Worm (Caenorhabditis elegans) whole organism, L1 larva: Measurements from ENCODE around the gene gld-3.

Source experiments
- ceh-90 ChIP-seq: sonication (generic microtip); optimal IDR thresholded peaks from 2 replicates; lab custom pipeline; 2016; ENCODE audit warnings: missing genetic modification characterization, missing compliant biosample characterization
- elt-3 ChIP-seq, 6 experiments: fragments of 150-350 bp in 1 of 6; sonication (generic microtip); optimal IDR thresholded peaks; 2 replicates each; lab custom pipeline; 2017 to 2018; ENCODE audit warnings: missing biosample characterization in 6 of 6, missing genetic modification characterization in 6 of 6, inconsistent platforms in 1 of 6
- fkh-8 ChIP-seq: sonication (generic microtip); optimal IDR thresholded peaks from 2 replicates; lab custom pipeline; 2016; ENCODE audit warnings: mild to moderate bottlenecking, missing genetic modification characterization, missing compliant biosample characterization
- grh-1 ChIP-seq: fragments of 200-800 bp; sonication (Bioruptor generic); IDR thresholded peaks from 2 replicates; pipeline ENCODE4 v1.3.6; 2022; ENCODE audit warnings: missing genetic modification reagents, missing genetic modification characterization, missing compliant biosample characterization
- irx-1 ChIP-seq: sonication (generic microtip); optimal IDR thresholded peaks from 2 replicates; lab custom pipeline; 2016; ENCODE audit warnings: missing genetic modification characterization, missing compliant biosample characterization
- lir-3 ChIP-seq: sonication (generic microtip); optimal IDR thresholded peaks from 2 replicates; lab custom pipeline; 2016; ENCODE audit warnings: mild to moderate bottlenecking, missing genetic modification characterization, moderate library complexity, missing compliant biosample characterization; ENCODE audit not compliant: poor library complexity
- nhr-19 ChIP-seq: fragments of 200-800 bp; sonication (Bioruptor generic); conservative IDR thresholded peaks from 2 replicates; pipeline ENCODE4 v1.3.6; 2022; ENCODE audit warnings: missing genetic modification characterization, missing compliant biosample characterization
- nhr-20 ChIP-seq: sonication (generic microtip); optimal IDR thresholded peaks from 2 replicates; lab custom pipeline; 2016; ENCODE audit warnings: mild to moderate bottlenecking, missing genetic modification characterization, missing compliant biosample characterization
- pqm-1 ChIP-seq: sonication (generic microtip); optimal IDR thresholded peaks from 3 replicates; lab custom pipeline; 2017; ENCODE audit warnings: missing biosample characterization, missing genetic modification characterization
- tbx-2 ChIP-seq: sonication (generic microtip); optimal IDR thresholded peaks from 2 replicates; lab custom pipeline; 2016; ENCODE audit warnings: missing genetic modification characterization, missing compliant biosample characterization
- unc-98 ChIP-seq: fragments of 200-800 bp; sonication (Bioruptor generic); IDR thresholded peaks from 2 replicates; pipeline ENCODE4 v1.3.6; 2022; ENCODE audit warnings: missing genetic modification characterization, missing compliant biosample characterization
- zip-4 ChIP-seq: fragments of 200-800 bp; sonication (Bioruptor generic); optimal IDR thresholded peaks from 2 replicates; lab custom pipeline; 2018; ENCODE audit warnings: mild to moderate bottlenecking, missing genetic modification characterization, moderate library complexity, missing compliant biosample characterization

Gene gld-3

DNA sequence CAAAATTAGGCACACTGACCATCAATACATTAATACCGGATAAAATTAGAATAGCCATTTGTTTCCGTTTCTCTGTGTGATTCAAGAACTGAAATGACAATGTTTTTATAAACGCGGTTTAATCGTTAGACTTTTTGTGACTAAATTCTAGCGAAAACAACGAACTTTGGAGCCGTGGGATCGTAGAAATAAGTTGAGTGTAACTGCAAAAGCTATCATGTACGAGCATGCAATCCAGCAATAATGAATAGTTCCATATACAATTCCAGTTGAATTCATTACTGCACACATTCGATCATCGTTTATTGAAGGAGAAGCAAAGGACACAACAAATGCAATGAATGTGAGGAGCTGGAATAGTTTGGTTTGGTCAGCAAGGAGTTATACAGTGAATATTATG lies 53.7 kb downstream of the gld-3 start:
- no peak for TF ChIP-seq ceh-90 (tag; lab: Kevin White, UChicago)
- TF ChIP-seq nhr-19: no peak
- TF ChIP-seq grh-1 (GFP tag; lab: Robert Waterston, UW): no peak
- no peak for TF ChIP-seq pqm-1 (tag; lab: Kevin White, UChicago)
- TF ChIP-seq elt-3 (tag; optimal IDR thresholded peaks at IDR 0.05; lab: Kevin White, UChicago): no peak
- no peak for TF ChIP-seq zip-4
- TF ChIP-seq irx-1 (tag; lab: Kevin White, UChicago): no peak
- TF ChIP-seq fkh-8 (tag; lab: Kevin White, UChicago): no peak
- no peak for TF ChIP-seq tbx-2 (tag; lab: Kevin White, UChicago)
- TF ChIP-seq unc-98: no peak

- TF ChIP-seq nhr-20 (tag; lab: Kevin White, UChicago) (no peak), lir-3 (tag; lab: Kevin White, UChicago) (peak; percentile 34)
Measured at ce11 chrII:7187110-7187509, 54.7 kb downstream of the gld-3 start, which contains the start of gene C27H5.6. TSS of gene C27H5.6 (minus strand) at chrII:7187210.
